Fruit fly (Drosophila melanogaster) whole organism, prepupa: ENCODE data around the gene CG18284.

ENCODE experiments used
- CG11762 ChIP-seq: fragments of 200-800 bp; sonication (Bioruptor generic); optimal IDR thresholded peaks from 3 replicates; lab custom pipeline; 2016; ENCODE audit warnings: missing biosample characterization, missing genetic modification characterization; ENCODE audit not compliant: insufficient read depth
- CG16779 ChIP-seq: fragments of 200-800 bp; sonication (Bioruptor generic); optimal IDR thresholded peaks from 3 replicates; lab custom pipeline; 2017; ENCODE audit warnings: missing biosample characterization, mild to moderate bottlenecking, missing genetic modification characterization
- CG3032 ChIP-seq: fragments of 200-800 bp; optimal IDR thresholded peaks from 2 replicates; lab custom pipeline; 2019; ENCODE audit warnings: missing biosample characterization, mild to moderate bottlenecking, missing genetic modification characterization, moderate library complexity
- CG32006 ChIP-seq: fragments of 200-800 bp; sonication (Bioruptor generic); optimal IDR thresholded peaks from 3 replicates; lab custom pipeline; 2017; ENCODE audit warnings: missing biosample characterization, mild to moderate bottlenecking, missing genetic modification characterization
- CG4318 ChIP-seq: fragments of 200-800 bp; sonication (Bioruptor generic); optimal IDR thresholded peaks from 3 replicates; lab custom pipeline; 2017; ENCODE audit warnings: missing biosample characterization, mild to moderate bottlenecking, missing genetic modification characterization
- Ets21C ChIP-seq: fragments of 200-800 bp; sonication (Bioruptor generic); optimal IDR thresholded peaks from 3 replicates; lab custom pipeline; 2016; ENCODE audit warnings: missing biosample characterization, missing genetic modification characterization
- Gug ChIP-seq: fragments of 200-800 bp; sonication (Bioruptor generic); IDR thresholded peaks from 2 replicates; pipeline ENCODE4 v1.3.6; 2022; ENCODE audit warnings: missing biosample characterization, missing genetic modification characterization
- Hr38 ChIP-seq: sonication (Bioruptor generic); optimal IDR thresholded peaks from 2 replicates; lab custom pipeline; 2016; ENCODE audit warnings: missing biosample characterization, missing genetic modification characterization
- Met ChIP-seq: fragments of 200-800 bp; sonication (Bioruptor generic); optimal IDR thresholded peaks from 3 replicates; lab custom pipeline; 2016; ENCODE audit warnings: missing biosample characterization, missing genetic modification characterization
- Sox15 ChIP-seq: fragments of 200-800 bp; sonication (Bioruptor generic); optimal IDR thresholded peaks from 3 replicates; lab custom pipeline; 2016; ENCODE audit warnings: missing biosample characterization, missing genetic modification characterization
- eg ChIP-seq: fragments of 200-800 bp; sonication (Bioruptor generic); IDR thresholded peaks from 3 replicates; pipeline ENCODE4 v1.3.6; 2022; ENCODE audit warnings: missing biosample characterization, missing genetic modification characterization
- fd59A ChIP-seq: fragments of 200-800 bp; sonication (Bioruptor generic); optimal IDR thresholded peaks from 2 replicates; lab custom pipeline; 2017; ENCODE audit warnings: missing biosample characterization, mild to moderate bottlenecking, missing genetic modification characterization, missing genetic modification reagents
- lz ChIP-seq: fragments of 200-800 bp; sonication (Bioruptor generic); optimal IDR thresholded peaks from 3 replicates; lab custom pipeline; 2016; ENCODE audit warnings: missing biosample characterization, missing genetic modification characterization

DNA sequence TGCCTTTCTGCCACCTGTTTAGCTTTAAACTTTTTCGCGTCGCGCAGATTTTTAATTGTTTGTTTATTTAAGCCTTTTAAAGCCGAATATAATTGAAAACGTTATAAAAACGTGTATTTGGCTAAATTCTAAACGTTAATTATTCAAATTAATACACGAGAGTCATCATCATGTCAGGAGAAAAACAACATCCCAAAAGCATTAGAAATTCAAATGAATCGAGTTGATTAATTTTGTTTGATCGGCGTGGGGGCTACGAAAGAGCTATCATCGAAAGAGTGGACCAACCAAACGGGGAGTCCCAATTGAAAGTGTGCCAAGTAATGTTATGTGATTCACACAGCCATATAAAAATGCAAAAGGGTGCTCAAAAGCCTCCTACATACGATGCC is 44.0 kb downstream of the CG18284 start:
- TF ChIP-seq CG3032 (tag; lab: Kevin White, UChicago) (no peak), Hr38 (no peak), lz (GFP tag; lab: Kevin White, UChicago) (no peak), CG11762 (GFP tag; lab: Kevin White, UChicago) (no peak), CG32006 (GFP tag; lab: Kevin White, UChicago) (no peak), eg (GFP tag; lab: Robert Waterston, UW) (no peak), CG4318 (GFP tag; lab: Kevin White, UChicago) (no peak), Ets21C (no peak), CG16779 (no peak), Gug (no peak), Met (GFP tag; lab: Kevin White, UChicago) (no peak), Sox15 (GFP tag; lab: Kevin White, UChicago) (no peak), fd59A (GFP tag; lab: Kevin White, UChicago) (no peak)
